Worm (Caenorhabditis elegans): ENCODE data around the gene K02A6.2.

K02A6.2 gene

DNA sequence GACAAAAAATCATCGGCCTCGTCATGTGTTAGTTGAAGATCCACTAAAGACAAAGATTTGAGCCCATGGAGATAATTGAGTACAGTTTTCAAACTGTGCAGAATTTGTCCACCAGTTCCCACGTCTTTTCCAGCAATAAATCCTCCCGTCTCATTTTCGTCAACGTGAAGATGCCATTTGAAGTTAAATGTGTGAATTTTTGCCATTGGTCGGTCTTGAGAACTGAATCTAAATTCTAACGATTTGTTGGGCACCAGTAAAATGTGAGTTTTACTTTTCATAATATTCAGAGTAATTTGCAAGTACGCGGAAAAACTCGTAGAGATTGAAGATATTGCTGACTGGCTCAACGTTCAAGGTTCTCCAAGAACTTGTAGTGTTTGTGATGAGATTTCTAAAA, 5.8 kb upstream of the K02A6.2 start:
- no peak for TF ChIP-seq ceh-9 (tag; optimal IDR thresholded peaks at IDR 0.05)

ce11 chrX:8229221-8229620, 4.4 kb upstream of the K02A6.2 start:
- TF ChIP-seq ceh-9 (tag; optimal IDR thresholded peaks at IDR 0.05) (no peak), zag-1 (tag; optimal IDR thresholded peaks at IDR 0.05) (no peak), ceh-16 (tag; optimal IDR thresholded peaks at IDR 0.05) (no peak), nfya-1 (tag; optimal IDR thresholded peaks at IDR 0.05; ENCODE audit: insufficient read depth) (no peak), ama-1 (optimal IDR thresholded peaks at IDR 0.05) (no peak), ceh-28 (tag; optimal IDR thresholded peaks at IDR 0.05) (no peak), ZK546.5 (tag; optimal IDR thresholded peaks at IDR 0.05) (no peak), tbx-2 (tag; optimal IDR thresholded peaks at IDR 0.05) (no peak), unc-62 (GFP tag; optimal IDR thresholded peaks at IDR 0.05) (no peak), ceh-82 (tag; optimal IDR thresholded peaks at IDR 0.05) (no peak), skn-1 (tag; optimal IDR thresholded peaks at IDR 0.05) (no peak), lin-39 (tag; optimal IDR thresholded peaks at IDR 0.05) (no peak), nhr-77 (tag; optimal IDR thresholded peaks at IDR 0.05) (no peak), elt-3 (tag; optimal IDR thresholded peaks at IDR 0.05) (no peak), elt-1 (tag; optimal IDR thresholded peaks at IDR 0.05) (no peak), snpc-4 (tag; optimal IDR thresholded peaks at IDR 0.05) (no peak), pqm-1 (tag; optimal IDR thresholded peaks at IDR 0.05) (no peak)

ce11 chrX:8219428-8219827, 5.4 kb downstream of the K02A6.2 start, which contains the start of gene K02A6.1:
TSS of gene K02A6.1 (plus strand) at chrX:8219728.
- TF ChIP-seq nhr-12 (tag; optimal IDR thresholded peaks at IDR 0.05) = no peak
- TF ChIP-seq elt-1 (tag; optimal IDR thresholded peaks at IDR 0.05) = no peak
- TF ChIP-seq daf-12 (tag; optimal IDR thresholded peaks at IDR 0.05) = no peak
- no peak for TF ChIP-seq ama-1 (optimal IDR thresholded peaks at IDR 0.05)
- TF ChIP-seq zag-1 (tag; optimal IDR thresholded peaks at IDR 0.05) = no peak
- TF ChIP-seq nhr-11 (tag; optimal IDR thresholded peaks at IDR 0.05) = no peak
- TF ChIP-seq lsy-12 (tag; optimal IDR thresholded peaks at IDR 0.05) = no peak
- TF ChIP-seq lin-15B (tag; optimal IDR thresholded peaks at IDR 0.05) = no peak
- TF ChIP-seq nhr-23 (tag; optimal IDR thresholded peaks at IDR 0.05) = no peak
- TF ChIP-seq fkh-10 (GFP tag; optimal IDR thresholded peaks at IDR 0.05) = no peak
- no peak for TF ChIP-seq ceh-82 (tag; optimal IDR thresholded peaks at IDR 0.05)

DNA sequence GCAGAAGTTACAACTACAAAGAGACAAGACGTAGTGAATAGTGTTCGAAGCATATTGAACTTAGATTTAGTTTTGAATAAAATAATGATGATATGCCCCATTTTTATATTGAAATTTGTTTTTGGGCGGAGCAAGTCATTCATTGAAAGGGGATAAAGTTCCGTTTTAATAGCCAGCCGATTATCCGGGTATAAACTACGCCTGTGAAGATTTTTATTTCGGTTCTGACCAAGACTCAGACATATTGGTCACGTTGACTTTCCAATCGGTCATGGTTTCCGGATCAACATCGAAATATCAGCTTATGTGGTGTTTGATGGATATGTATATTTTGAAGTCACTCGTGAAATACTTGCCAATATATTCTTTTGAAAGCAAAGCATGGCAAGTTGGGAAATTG, 6.2 kb downstream of the K02A6.2 start, which contains the start of gene K02A6.4:
Gene K02A6.4 (minus strand): TSS at position 101 of the 400 bp plus-strand sequence.
- TF ChIP-seq egl-27 (tag; optimal IDR thresholded peaks at IDR 0.05) (no peak), snpc-4 (tag; optimal IDR thresholded peaks at IDR 0.05) (no peak), ceh-9 (tag; optimal IDR thresholded peaks at IDR 0.05) (no peak), nhr-43 (tag; optimal IDR thresholded peaks at IDR 0.05; ENCODE audit: poor library complexity, severe bottlenecking) (no peak)

ce11 chrX:8216957-8217356, 7.9 kb downstream of the K02A6.2 start:
- no peak for TF ChIP-seq nhr-67 (tag; optimal IDR thresholded peaks at IDR 0.05)

DNA sequence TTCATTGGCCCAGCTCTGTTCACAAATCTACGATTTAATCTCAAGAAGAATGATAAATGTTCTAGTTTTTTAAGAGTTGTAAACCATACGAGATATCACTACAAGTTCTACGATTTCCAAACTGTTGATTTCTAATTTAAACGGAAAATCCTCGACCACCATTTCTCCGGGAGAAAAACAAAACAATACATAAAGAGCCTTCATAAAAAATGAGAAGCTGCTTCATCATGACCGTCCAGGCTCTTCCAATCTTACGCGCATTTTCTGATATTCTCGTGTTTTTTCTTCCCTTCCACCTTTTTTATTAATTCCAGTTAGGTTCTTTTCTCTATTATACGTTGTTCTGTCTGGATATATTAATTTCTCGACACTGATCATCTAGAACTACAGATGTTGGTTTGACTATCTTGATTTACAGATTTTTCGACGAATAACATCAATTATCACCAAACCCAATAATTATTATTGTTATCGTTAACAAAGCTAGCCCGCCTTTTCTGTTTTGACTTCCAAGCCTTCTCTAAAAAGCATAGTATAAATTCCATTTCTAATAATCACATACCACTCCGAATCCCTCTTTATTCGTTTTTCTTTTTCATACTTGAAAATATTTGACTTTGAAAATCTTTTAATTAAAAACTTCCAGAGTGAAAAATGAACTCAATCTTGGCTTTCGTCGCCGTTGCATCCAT, 10.2 kb downstream of the K02A6.2 start, which contains the start of gene C47D2.1:
Gene C47D2.1 (plus strand): TSS at position 642 of the 692 bp plus-strand sequence.
- TF ChIP-seq mdl-1 (tag; optimal IDR thresholded peaks at IDR 0.05) = no peak
- no peak for TF ChIP-seq nhr-76 (tag; optimal IDR thresholded peaks at IDR 0.05)
- TF ChIP-seq pqm-1 (tag; optimal IDR thresholded peaks at IDR 0.05) = no peak
- no peak for TF ChIP-seq lsy-12 (tag; optimal IDR thresholded peaks at IDR 0.05)
- TF ChIP-seq ceh-82 (tag; optimal IDR thresholded peaks at IDR 0.05) = no peak
- no peak for TF ChIP-seq ceh-9 (tag; optimal IDR thresholded peaks at IDR 0.05)
- no peak for TF ChIP-seq elt-2 (tag; optimal IDR thresholded peaks at IDR 0.05)
- TF ChIP-seq nhr-11 (tag; optimal IDR thresholded peaks at IDR 0.05) = no peak
- no peak for TF ChIP-seq mml-1 (tag; optimal IDR thresholded peaks at IDR 0.05)
- TF ChIP-seq R02D3.7 (tag; optimal IDR thresholded peaks at IDR 0.05) = no peak
- TF ChIP-seq ztf-11 (tag; optimal IDR thresholded peaks at IDR 0.05) = no peak
- no peak for TF ChIP-seq nhr-67 (tag; optimal IDR thresholded peaks at IDR 0.05)
- no peak for TF ChIP-seq elt-3 (tag; optimal IDR thresholded peaks at IDR 0.05)
- TF ChIP-seq tbx-2 (tag; optimal IDR thresholded peaks at IDR 0.05) = no peak
- TF ChIP-seq pha-4 (tag; optimal IDR thresholded peaks at IDR 0.05) = no peak
- no peak for TF ChIP-seq hmg-11 (tag; optimal IDR thresholded peaks at IDR 0.05)

Measured in whole organism, L3 larva.